Fruit fly (Drosophila melanogaster) whole organism, prepupa: ENCODE data around the gene Fpgs1.

Experiments
- Blimp-1 ChIP-seq: fragments of 200-800 bp; sonication (Bioruptor generic); optimal IDR thresholded peaks from 3 replicates; lab custom pipeline; 2017; ENCODE audit warnings: missing biosample characterization, missing genetic modification characterization, mild to moderate bottlenecking, moderate library complexity, missing genetic modification reagents
- CG10631 ChIP-seq: fragments of 200-800 bp; sonication (Bioruptor generic); optimal IDR thresholded peaks from 2 replicates; lab custom pipeline; 2016; ENCODE audit warnings: missing biosample characterization, missing genetic modification characterization
- CG10669 ChIP-seq: fragments of 200-800 bp; sonication (Bioruptor generic); optimal IDR thresholded peaks from 3 replicates; lab custom pipeline; 2018; ENCODE audit warnings: missing biosample characterization, mild to moderate bottlenecking, missing genetic modification characterization, moderate library complexity
- CG11294 ChIP-seq: fragments of 200-800 bp; sonication (Bioruptor generic); IDR thresholded peaks from 2 replicates; pipeline ENCODE4 v1.3.6; 2022; ENCODE audit warnings: missing biosample characterization, missing genetic modification characterization
- CG11762 ChIP-seq: fragments of 200-800 bp; sonication (Bioruptor generic); optimal IDR thresholded peaks from 3 replicates; lab custom pipeline; 2016; ENCODE audit warnings: missing biosample characterization, missing genetic modification characterization; ENCODE audit not compliant: insufficient read depth
- CG11902 ChIP-seq: fragments of 200-800 bp; sonication (Bioruptor generic); optimal IDR thresholded peaks from 3 replicates; lab custom pipeline; 2016; ENCODE audit warnings: missing biosample characterization, missing genetic modification characterization
- CG1621 ChIP-seq: fragments of 200-800 bp; sonication (Bioruptor generic); optimal IDR thresholded peaks from 3 replicates; lab custom pipeline; 2018; ENCODE audit warnings: missing biosample characterization, mild to moderate bottlenecking, missing genetic modification characterization
- CG3032 ChIP-seq: fragments of 200-800 bp; optimal IDR thresholded peaks from 2 replicates; lab custom pipeline; 2019; ENCODE audit warnings: missing biosample characterization, mild to moderate bottlenecking, missing genetic modification characterization, moderate library complexity
- CG31627 ChIP-seq: fragments of 200-800 bp; sonication (Bioruptor generic); optimal IDR thresholded peaks from 3 replicates; lab custom pipeline; 2016; ENCODE audit warnings: missing biosample characterization, missing genetic modification characterization
- CG4318 ChIP-seq: fragments of 200-800 bp; sonication (Bioruptor generic); optimal IDR thresholded peaks from 3 replicates; lab custom pipeline; 2017; ENCODE audit warnings: missing biosample characterization, mild to moderate bottlenecking, missing genetic modification characterization
- CG6163 ChIP-seq: fragments of 200-800 bp; sonication (Bioruptor generic); IDR thresholded peaks from 3 replicates; pipeline ENCODE4 v1.3.6; 2022; ENCODE audit warnings: missing biosample characterization, missing genetic modification characterization
- CG6276 ChIP-seq: fragments of 200-800 bp; sonication (Bioruptor generic); optimal IDR thresholded peaks from 2 replicates; lab custom pipeline; 2017; ENCODE audit warnings: missing biosample characterization, mild to moderate bottlenecking, missing genetic modification characterization
- CG6792 ChIP-seq: fragments of 200-800 bp; sonication (Bioruptor generic); optimal IDR thresholded peaks from 3 replicates; lab custom pipeline; 2016; ENCODE audit warnings: missing biosample characterization, missing genetic modification characterization
- CG6808 ChIP-seq: fragments of 200-800 bp; sonication (Bioruptor generic); optimal IDR thresholded peaks from 3 replicates; lab custom pipeline; 2017; ENCODE audit warnings: missing biosample characterization, missing genetic modification characterization, mild to moderate bottlenecking, moderate library complexity, missing genetic modification reagents
- CG6854 ChIP-seq: fragments of 200-800 bp; sonication (Bioruptor generic); optimal IDR thresholded peaks from 2 replicates; lab custom pipeline; 2017; ENCODE audit warnings: missing biosample characterization, mild to moderate bottlenecking, missing genetic modification characterization
- CG7368 ChIP-seq: fragments of 200-800 bp; sonication (Bioruptor generic); optimal IDR thresholded peaks from 3 replicates; lab custom pipeline; 2016; ENCODE audit warnings: missing biosample characterization, missing genetic modification characterization
- CG8119 ChIP-seq: fragments of 200-800 bp; sonication (Bioruptor generic); IDR thresholded peaks from 3 replicates; pipeline ENCODE4 v1.3.6; 2022; ENCODE audit warnings: missing biosample characterization, missing genetic modification characterization
- CG8319 ChIP-seq: fragments of 200-800 bp; sonication (Bioruptor generic); optimal IDR thresholded peaks from 3 replicates; lab custom pipeline; 2016; ENCODE audit warnings: missing biosample characterization, missing genetic modification characterization
- CG8632 ChIP-seq: fragments of 200-800 bp; sonication (Bioruptor generic); optimal IDR thresholded peaks from 3 replicates; lab custom pipeline; 2016; ENCODE audit warnings: missing biosample characterization, missing genetic modification characterization
- CG9139 ChIP-seq: fragments of 200-800 bp; sonication (Bioruptor generic); optimal IDR thresholded peaks from 3 replicates; lab custom pipeline; 2017; ENCODE audit warnings: missing biosample characterization, mild to moderate bottlenecking, missing genetic modification characterization
- Eip75B ChIP-seq: fragments of 200-800 bp; sonication (Bioruptor generic); optimal IDR thresholded peaks from 3 replicates; lab custom pipeline; 2016; ENCODE audit warnings: missing biosample characterization, missing genetic modification characterization
- Eip78C ChIP-seq: fragments of 200-800 bp; sonication (Bioruptor generic); peaks from one replicate; lab custom pipeline; 2016; ENCODE audit warnings: missing biosample characterization, missing genetic modification characterization
- Eip93F ChIP-seq: fragments of 200-800 bp; sonication (Bioruptor generic); optimal IDR thresholded peaks from 2 replicates; lab custom pipeline; 2016; ENCODE audit warnings: missing biosample characterization, mild to moderate bottlenecking, missing genetic modification characterization
- Ets21C ChIP-seq: fragments of 200-800 bp; sonication (Bioruptor generic); optimal IDR thresholded peaks from 3 replicates; lab custom pipeline; 2016; ENCODE audit warnings: missing biosample characterization, missing genetic modification characterization
- Ets96B ChIP-seq: fragments of 200-800 bp; optimal IDR thresholded peaks from 2 replicates; lab custom pipeline; 2019; ENCODE audit warnings: missing biosample characterization, mild to moderate bottlenecking, missing genetic modification characterization, moderate library complexity
- Gug ChIP-seq: fragments of 200-800 bp; sonication (Bioruptor generic); IDR thresholded peaks from 2 replicates; pipeline ENCODE4 v1.3.6; 2022; ENCODE audit warnings: missing biosample characterization, missing genetic modification characterization
- Hr38 ChIP-seq: sonication (Bioruptor generic); optimal IDR thresholded peaks from 2 replicates; lab custom pipeline; 2016; ENCODE audit warnings: missing biosample characterization, missing genetic modification characterization
- Hr39 ChIP-seq: fragments of 200-800 bp; sonication (Bioruptor generic); optimal IDR thresholded peaks from 2 replicates; lab custom pipeline; 2016; ENCODE audit warnings: missing biosample characterization, missing genetic modification characterization
- Hr4 ChIP-seq: fragments of 200-800 bp; sonication (Bioruptor generic); optimal IDR thresholded peaks from 3 replicates; lab custom pipeline; 2016; ENCODE audit warnings: missing biosample characterization, missing genetic modification characterization
- Lpt ChIP-seq: fragments of 200-800 bp; sonication (Bioruptor generic); optimal IDR thresholded peaks from 3 replicates; lab custom pipeline; 2016; ENCODE audit warnings: missing biosample characterization, missing genetic modification characterization
- Met ChIP-seq: fragments of 200-800 bp; sonication (Bioruptor generic); optimal IDR thresholded peaks from 3 replicates; lab custom pipeline; 2016; ENCODE audit warnings: missing biosample characterization, missing genetic modification characterization
- Smox ChIP-seq: fragments of 200-800 bp; sonication (Bioruptor generic); optimal IDR thresholded peaks from 3 replicates; lab custom pipeline; 2016; ENCODE audit warnings: missing biosample characterization, missing genetic modification characterization
- Sox102F ChIP-seq: fragments of 200-800 bp; sonication (Bioruptor generic); optimal IDR thresholded peaks from 2 replicates; lab custom pipeline; 2016; ENCODE audit warnings: missing biosample characterization, mild to moderate bottlenecking, missing genetic modification characterization
- Sox14 ChIP-seq: fragments of 200-800 bp; sonication (Bioruptor generic); optimal IDR thresholded peaks from 3 replicates; lab custom pipeline; 2016; ENCODE audit warnings: missing biosample characterization, missing genetic modification characterization
- Sox15 ChIP-seq: fragments of 200-800 bp; sonication (Bioruptor generic); optimal IDR thresholded peaks from 3 replicates; lab custom pipeline; 2016; ENCODE audit warnings: missing biosample characterization, missing genetic modification characterization
- achi ChIP-seq: fragments of 200-800 bp; sonication (Bioruptor generic); optimal IDR thresholded peaks from 3 replicates; lab custom pipeline; 2016; ENCODE audit warnings: missing biosample characterization, missing genetic modification characterization
- acj6 ChIP-seq: fragments of 200-800 bp; sonication (Bioruptor generic); optimal IDR thresholded peaks from 3 replicates; lab custom pipeline; 2016; ENCODE audit warnings: missing biosample characterization, missing genetic modification characterization
- cyc ChIP-seq: fragments of 200-800 bp; sonication (Bioruptor generic); optimal IDR thresholded peaks from 3 replicates; lab custom pipeline; 2016; ENCODE audit warnings: missing biosample characterization, missing genetic modification characterization
- dsx ChIP-seq: fragments of 200-800 bp; optimal IDR thresholded peaks from 3 replicates; lab custom pipeline; 2019; ENCODE audit warnings: missing biosample characterization, mild to moderate bottlenecking, missing genetic modification characterization, moderate library complexity; ENCODE audit not compliant: poor library complexity, severe bottlenecking
- eg ChIP-seq: fragments of 200-800 bp; sonication (Bioruptor generic); IDR thresholded peaks from 3 replicates; pipeline ENCODE4 v1.3.6; 2022; ENCODE audit warnings: missing biosample characterization, missing genetic modification characterization
- esn ChIP-seq: fragments of 200-800 bp; sonication (Bioruptor generic); optimal IDR thresholded peaks from 2 replicates; lab custom pipeline; 2016; ENCODE audit warnings: missing biosample characterization, mild to moderate bottlenecking, missing genetic modification characterization, moderate library complexity
- fd59A ChIP-seq: fragments of 200-800 bp; sonication (Bioruptor generic); optimal IDR thresholded peaks from 2 replicates; lab custom pipeline; 2017; ENCODE audit warnings: missing biosample characterization, mild to moderate bottlenecking, missing genetic modification characterization, missing genetic modification reagents
- fd85E ChIP-seq: fragments of 200-800 bp; sonication (Bioruptor generic); optimal IDR thresholded peaks from 3 replicates; lab custom pipeline; 2016; ENCODE audit warnings: missing biosample characterization, missing genetic modification characterization
- fkh ChIP-seq: fragments of 200-800 bp; sonication (Bioruptor generic); optimal IDR thresholded peaks from 3 replicates; lab custom pipeline; 2017; ENCODE audit warnings: missing biosample characterization, mild to moderate bottlenecking, missing genetic modification characterization, moderate library complexity
- lz ChIP-seq: fragments of 200-800 bp; sonication (Bioruptor generic); optimal IDR thresholded peaks from 3 replicates; lab custom pipeline; 2016; ENCODE audit warnings: missing biosample characterization, missing genetic modification characterization
- pdm3 ChIP-seq: fragments of 200-800 bp; sonication (Bioruptor generic); optimal IDR thresholded peaks from 3 replicates; lab custom pipeline; 2016; ENCODE audit warnings: missing biosample characterization, missing genetic modification characterization
- spab ChIP-seq: fragments of 200-800 bp; sonication (Bioruptor generic); optimal IDR thresholded peaks from 2 replicates; lab custom pipeline; 2017; ENCODE audit warnings: missing biosample characterization, mild to moderate bottlenecking, missing genetic modification characterization, missing genetic modification reagents
- ss ChIP-seq, 2 experiments: fragments of 200-800 bp; sonication (Bioruptor generic); optimal IDR thresholded peaks; 2 replicates in 1 of 2; 3 replicates in 1 of 2; lab custom pipeline; 2017 to 2018; ENCODE audit warnings: mild to moderate bottlenecking in 2 of 2, missing biosample characterization in 2 of 2, missing genetic modification characterization in 2 of 2, moderate library complexity in 1 of 2
- svp ChIP-seq: fragments of 200-800 bp; sonication (Bioruptor generic); peaks from one replicate; lab custom pipeline; 2016; ENCODE audit warnings: missing biosample characterization, missing genetic modification characterization
- topi ChIP-seq: fragments of 200-800 bp; sonication (Bioruptor generic); optimal IDR thresholded peaks from 3 replicates; lab custom pipeline; 2016; ENCODE audit warnings: missing biosample characterization, missing genetic modification characterization
- vri ChIP-seq: fragments of 200-800 bp; sonication (Bioruptor generic); optimal IDR thresholded peaks from 3 replicates; lab custom pipeline; 2016; ENCODE audit warnings: missing biosample characterization, mild to moderate bottlenecking, missing genetic modification characterization

Gene Fpgs1

dm6 chrX:12575827-12576408, 35.7 kb upstream of the Fpgs1 start:
- TF ChIP-seq Eip93F (GFP tag; lab: Kevin White, UChicago) = no peak
- peak; percentile 80 for TF ChIP-seq CG6792 (GFP tag; lab: Kevin White, UChicago)
- no peak for TF ChIP-seq fkh
- peak; percentile 86 for TF ChIP-seq acj6
- TF ChIP-seq Met = peak; percentile 86
- peak; percentile 83 for TF ChIP-seq CG6808
- TF ChIP-seq lz (GFP tag; lab: Kevin White, UChicago) = peak; percentile 83
- TF ChIP-seq fd85E (GFP tag; lab: Kevin White, UChicago) = peak; percentile 53
- TF ChIP-seq pdm3 (GFP tag; lab: Kevin White, UChicago) = peak; percentile 92
- TF ChIP-seq CG1621 (tag; lab: Kevin White, UChicago) = peak; percentile 84
- peak; percentile 81 to 91 for TF ChIP-seq ss (GFP tag; optimal IDR thresholded peaks at IDR 0.05; lab: Kevin White, UChicago)
- peak; percentile 90 for TF ChIP-seq Sox14 (GFP tag; lab: Kevin White, UChicago)
- TF ChIP-seq achi (GFP tag; lab: Kevin White, UChicago) = peak; percentile 91
- peak; percentile 35 for TF ChIP-seq CG9139 (GFP tag; lab: Kevin White, UChicago)
- peak; percentile 85 for TF ChIP-seq esn
- TF ChIP-seq CG6854 (GFP tag; lab: Kevin White, UChicago) = no peak
- peak; percentile 59 for TF ChIP-seq Sox15 (GFP tag; lab: Kevin White, UChicago)
- peak; percentile 77 for TF ChIP-seq CG8632 (GFP tag; lab: Kevin White, UChicago)
- peak; percentile 67 for TF ChIP-seq CG11294 (GFP tag; lab: Robert Waterston, UW)
- peak; percentile 85 for TF ChIP-seq CG6163
- peak; percentile 83 for TF ChIP-seq CG10669 (GFP tag; lab: Kevin White, UChicago)
- peak; percentile 94 for TF ChIP-seq CG6276
- peak; percentile 78 for TF ChIP-seq spab
- TF ChIP-seq Hr38 (GFP tag; lab: Kevin White, UChicago) = no peak
- peak; percentile 22 for TF ChIP-seq CG11902
- peak; percentile 93 for TF ChIP-seq Lpt
- peak; percentile 63 for TF ChIP-seq CG31627 (GFP tag; lab: Kevin White, UChicago)
- peak; percentile 98 for TF ChIP-seq Eip78C
- TF ChIP-seq Hr39 (GFP tag; lab: Kevin White, UChicago) = peak; percentile 75
- peak; percentile 77 for TF ChIP-seq dsx (GFP tag; lab: Kevin White, UChicago)
- peak; percentile 52 for TF ChIP-seq CG7368 (GFP tag; lab: Kevin White, UChicago)
- peak; percentile 47 for TF ChIP-seq vri
- peak; percentile 88 for TF ChIP-seq svp (GFP tag; lab: Kevin White, UChicago)
- peak; percentile 87 for TF ChIP-seq Eip75B (GFP tag; lab: Kevin White, UChicago)
- TF ChIP-seq Ets96B (tag; lab: Kevin White, UChicago) = peak; percentile 84
- TF ChIP-seq Blimp-1 (GFP tag; lab: Kevin White, UChicago) = no peak
- peak; percentile 81 for TF ChIP-seq CG3032 (tag; lab: Kevin White, UChicago)
- peak; percentile 94 for TF ChIP-seq CG4318 (GFP tag; lab: Kevin White, UChicago)
- TF ChIP-seq cyc = peak; percentile 65
- peak; percentile 86 for TF ChIP-seq fd59A
- TF ChIP-seq Gug (GFP tag; lab: Robert Waterston, UW) = peak; percentile 77
- TF ChIP-seq CG10631 (GFP tag; lab: Kevin White, UChicago) = peak; percentile 92
- TF ChIP-seq CG8119 (GFP tag; lab: Robert Waterston, UW) = peak; percentile 96
- peak; percentile 63 for TF ChIP-seq Ets21C (GFP tag; lab: Kevin White, UChicago)
- peak; percentile 82 for TF ChIP-seq topi
- TF ChIP-seq CG8319 (GFP tag; lab: Kevin White, UChicago) = peak; percentile 66
- peak; percentile 72 for TF ChIP-seq Sox102F (GFP tag; lab: Kevin White, UChicago)
- peak; percentile 94 for TF ChIP-seq Hr4 (GFP tag; lab: Kevin White, UChicago)
- peak; percentile 89 for TF ChIP-seq eg
- peak; percentile 77 for TF ChIP-seq Smox (GFP tag; lab: Kevin White, UChicago)
- peak; percentile 91 for TF ChIP-seq CG11762 (GFP tag; lab: Kevin White, UChicago)
